Worm (Caenorhabditis elegans) whole organism, mixed stage, embryonic: ENCODE results near the gene C17H12.11.

Experiments used
- bed-3 ChIP-seq: fragments of 200-800 bp; sonication (Bioruptor generic); optimal IDR thresholded peaks from 3 replicates; lab custom pipeline; 2018; ENCODE audit warnings: mild to moderate bottlenecking, missing genetic modification characterization, moderate library complexity, missing compliant biosample characterization
- blmp-1 ChIP-seq: fragments of 150-350 bp; optimal IDR thresholded peaks from 2 replicates; lab custom pipeline; 2014; ENCODE audit warnings: missing biosample characterization, missing genetic modification characterization
- elt-1 ChIP-seq: sonication (generic microtip); optimal IDR thresholded peaks from 2 replicates; lab custom pipeline; 2017; ENCODE audit warnings: missing genetic modification characterization, mild to moderate bottlenecking, missing compliant biosample characterization, antibody characterized with exemption, moderate library complexity, borderline replicate concordance; ENCODE audit not compliant: insufficient read depth
- elt-3 ChIP-seq: fragments of 150-350 bp; optimal IDR thresholded peaks from 2 replicates; lab custom pipeline; 2014; ENCODE audit warnings: missing biosample characterization, missing genetic modification characterization
- lin-13 ChIP-seq: fragments of 150-350 bp; optimal IDR thresholded peaks from 2 replicates; lab custom pipeline; 2014; ENCODE audit warnings: missing biosample characterization, missing genetic modification characterization
- nhr-237 ChIP-seq: fragments of 150-350 bp; optimal IDR thresholded peaks from 2 replicates; lab custom pipeline; 2014; ENCODE audit warnings: missing biosample characterization, missing genetic modification characterization
- snpc-4 ChIP-seq: fragments of 150-350 bp; optimal IDR thresholded peaks from 2 replicates; lab custom pipeline; 2014; ENCODE audit warnings: missing biosample characterization, missing genetic modification characterization
- sptf-1 ChIP-seq: sonication (generic microtip); optimal IDR thresholded peaks from 2 replicates; lab custom pipeline; 2017; ENCODE audit warnings: mild to moderate bottlenecking, missing genetic modification characterization, moderate library complexity, missing compliant biosample characterization
- unc-120 ChIP-seq: sonication (generic microtip); optimal IDR thresholded peaks from 2 replicates; lab custom pipeline; 2017; ENCODE audit warnings: missing genetic modification characterization, missing compliant biosample characterization; ENCODE audit not compliant: poor library complexity, severe bottlenecking

ce11 chrIV:6803294-6803693 lies 1.1 kb downstream of the C17H12.11 start:
- TF ChIP-seq sptf-1 (no peak), unc-120 (tag; lab: Kevin White, UChicago) (no peak), elt-3 (tag; lab: Kevin White, UChicago) (no peak), elt-1 (no peak), nhr-237 (tag; lab: Kevin White, UChicago) (no peak), blmp-1 (no peak), lin-13 (tag; lab: Kevin White, UChicago) (no peak), bed-3 (GFP tag; lab: Kevin White, UChicago) (no peak), snpc-4 (tag; lab: Kevin White, UChicago) (no peak)
